Worm (Caenorhabditis elegans): ENCODE results near the gene dnj-7.

- TF ChIP-seq nhr-28 (tag; optimal IDR thresholded peaks at IDR 0.05) (no peak), elt-3 (tag; optimal IDR thresholded peaks at IDR 0.05) (no peak), nhr-76 (tag; optimal IDR thresholded peaks at IDR 0.05) (no peak), snpc-4 (tag; optimal IDR thresholded peaks at IDR 0.05) (no peak), pha-4 (tag; optimal IDR thresholded peaks at IDR 0.05) (no peak), ceh-39 (tag; optimal IDR thresholded peaks at IDR 0.05) (no peak), nhr-237 (tag; optimal IDR thresholded peaks at IDR 0.05) (no peak), ham-2 (GFP tag; optimal IDR thresholded peaks at IDR 0.05) (no peak), unc-62 (GFP tag; optimal IDR thresholded peaks at IDR 0.05) (no peak)
These were observed 36.5 kb downstream of the dnj-7 start for ce11 chrX:7230877-7231276.

All from whole organism, mixed stage, embryonic.